Fruit fly (Drosophila melanogaster) whole organism, adult: ENCODE data around the gene CG16953.
A peak's percentile ranks its signal among the peaks of the same experiment; 100 is the strongest.

ENCODE experiments used
- CG11617 ChIP-seq: fragments of 200-800 bp; sonication (Bioruptor generic); optimal IDR thresholded peaks from 2 replicates; lab custom pipeline; 2017; ENCODE audit warnings: mild to moderate bottlenecking, missing biosample characterization, missing genetic modification reagents, missing genetic modification characterization
- CG14711 ChIP-seq: fragments of 200-800 bp; sonication (Bioruptor generic); optimal IDR thresholded peaks from 2 replicates; lab custom pipeline; 2018; ENCODE audit warnings: missing biosample characterization, mild to moderate bottlenecking, missing genetic modification characterization, moderate library complexity
- CG5204 ChIP-seq: fragments of 200-800 bp; sonication (Bioruptor generic); optimal IDR thresholded peaks from 2 replicates; lab custom pipeline; 2016; ENCODE audit warnings: missing biosample characterization, missing genetic modification characterization
- CG7045 ChIP-seq: fragments of 200-800 bp; sonication (Bioruptor generic); optimal IDR thresholded peaks from 2 replicates; lab custom pipeline; 2017; ENCODE audit warnings: missing biosample characterization, mild to moderate bottlenecking, missing genetic modification characterization
- Crg-1 ChIP-seq: fragments of 200-800 bp; sonication (Bioruptor generic); optimal IDR thresholded peaks from 2 replicates; lab custom pipeline; 2016; ENCODE audit warnings: missing biosample characterization, missing genetic modification characterization
- cic ChIP-seq: fragments of 200-800 bp; sonication (Bioruptor generic); optimal IDR thresholded peaks from 2 replicates; lab custom pipeline; 2017; ENCODE audit warnings: missing biosample characterization, mild to moderate bottlenecking, missing genetic modification characterization, moderate library complexity
- cnc ChIP-seq, 2 experiments: fragments of >200 bp; optimal IDR thresholded peaks; 2 replicates each; lab custom pipeline; 2017
- kay ChIP-seq: fragments of 200-800 bp; sonication (Bioruptor generic); peaks from one replicate; lab custom pipeline; 2016; ENCODE audit warnings: missing biosample characterization, missing genetic modification characterization, borderline replicate concordance
- ovo ChIP-seq: fragments of 200-800 bp; sonication (Bioruptor generic); optimal IDR thresholded peaks from 2 replicates; lab custom pipeline; 2016; ENCODE audit warnings: missing biosample characterization, missing genetic modification characterization
- tj ChIP-seq: fragments of 200-800 bp; sonication (Bioruptor generic); optimal IDR thresholded peaks from 3 replicates; lab custom pipeline; 2017; ENCODE audit warnings: missing biosample characterization, mild to moderate bottlenecking, missing genetic modification characterization, moderate library complexity
- toe ChIP-seq: fragments of 200-800 bp; sonication (Bioruptor generic); optimal IDR thresholded peaks from 2 replicates; lab custom pipeline; 2016; ENCODE audit warnings: missing biosample characterization, missing genetic modification characterization

DNA sequence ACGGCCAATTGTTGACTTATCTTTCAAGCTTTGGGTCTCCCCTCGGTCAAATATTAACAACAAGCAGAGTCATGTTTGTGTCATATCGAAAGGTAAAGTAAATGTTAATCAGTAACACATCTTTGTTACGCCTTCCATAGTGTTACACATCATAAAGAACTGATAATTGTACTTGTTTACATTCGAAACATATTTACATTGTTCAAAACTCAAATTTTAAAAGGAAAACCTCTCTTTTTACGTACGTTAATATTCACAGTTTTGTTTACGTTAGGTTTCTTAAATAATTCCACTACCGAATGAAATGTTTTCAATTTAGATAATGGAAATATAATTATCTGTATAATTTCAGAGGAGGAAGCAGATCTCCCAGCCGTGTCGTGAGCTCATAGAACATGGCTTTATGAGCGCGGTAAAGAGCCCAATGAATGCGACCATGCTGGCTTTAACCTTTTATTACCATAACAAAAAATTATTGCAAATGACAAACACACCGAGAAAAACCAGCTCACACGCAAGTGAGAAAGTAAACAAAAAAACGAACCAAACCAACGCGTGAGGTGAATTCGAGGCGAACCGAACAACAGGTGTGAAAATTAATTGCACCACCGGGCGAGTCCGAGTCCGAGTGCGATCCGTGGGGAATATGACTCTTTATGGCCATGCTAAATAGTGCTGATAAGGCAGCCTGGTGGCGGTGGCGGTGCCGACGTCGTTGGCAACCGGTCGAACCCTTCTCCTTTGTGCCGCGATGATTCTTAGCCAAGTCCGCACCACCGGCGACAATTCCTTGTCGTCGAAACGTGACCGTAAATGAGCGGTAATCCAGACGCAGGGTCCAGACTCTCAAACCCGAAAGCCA lies 43.1 kb downstream of the CG16953 start:
- TF ChIP-seq tj (GFP tag; lab: Kevin White, UChicago) (peak; percentile 84), CG14711 (tag; lab: Kevin White, UChicago) (no peak), CG5204 (no peak), CG11617 (GFP tag; lab: Kevin White, UChicago) (no peak), kay (GFP tag; lab: Kevin White, UChicago) (peak; percentile 4), CG7045 (GFP tag; lab: Kevin White, UChicago) (no peak), toe (GFP tag; lab: Kevin White, UChicago) (no peak), ovo (peak; percentile 80), cic (peak; percentile 8), Crg-1 (GFP tag; lab: Kevin White, UChicago) (peak; percentile 32), cnc (optimal IDR thresholded peaks at IDR 0.05; lab: Kevin White, UChicago) (no peak)
